Fruit fly (Drosophila melanogaster): ENCODE measurements around the gene CG32262.

DNA sequence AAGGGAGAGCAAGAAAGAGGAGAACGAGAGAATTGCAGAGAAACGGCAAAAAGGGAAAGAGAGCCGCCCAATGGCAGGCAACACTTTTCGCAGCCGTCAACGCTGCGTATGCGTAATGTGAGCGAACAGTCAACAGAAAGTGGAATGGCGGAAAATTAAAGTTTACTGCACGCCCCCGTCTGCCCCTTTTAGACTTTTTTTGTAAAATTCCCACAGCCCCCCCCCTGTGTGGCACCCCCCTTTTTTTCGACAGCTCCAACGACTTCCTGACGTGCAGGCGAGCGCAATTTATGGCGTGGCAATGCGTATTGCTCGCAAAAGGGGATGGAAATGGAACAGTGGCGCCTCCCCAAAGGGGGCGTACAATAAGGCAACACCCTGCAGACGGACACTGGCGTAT, 46.7 kb downstream of the CG32262 start:
- TF ChIP-seq CG6163 (GFP tag; IDR thresholded peaks at IDR 0.05) (no peak), CG16779 (tag; optimal IDR thresholded peaks at IDR 0.05) (no peak), CG32006 (GFP tag; optimal IDR thresholded peaks at IDR 0.05) (no peak), CG9139 (GFP tag; optimal IDR thresholded peaks at IDR 0.05) (no peak), Gug (GFP tag; IDR thresholded peaks at IDR 0.05) (no peak), vri (GFP tag; optimal IDR thresholded peaks at IDR 0.05) (no peak), CG7368 (GFP tag; optimal IDR thresholded peaks at IDR 0.05) (no peak), Smox (GFP tag; optimal IDR thresholded peaks at IDR 0.05) (no peak), Met (GFP tag; optimal IDR thresholded peaks at IDR 0.05) (no peak), CG8119 (GFP tag; IDR thresholded peaks at IDR 0.05) (no peak), CG3032 (tag; optimal IDR thresholded peaks at IDR 0.05) (no peak), CG11762 (GFP tag; optimal IDR thresholded peaks at IDR 0.05; ENCODE audit: insufficient read depth) (no peak), Hr39 (GFP tag; optimal IDR thresholded peaks at IDR 0.05) (no peak)

Data from whole organism, prepupa.